Worm (Caenorhabditis elegans): ENCODE data around the gene F21G4.3.

ce11 chrX:9866355-9866754 is 28.6 kb upstream of the F21G4.3 start, which contains the start of gene R07B1.6:
- TF ChIP-seq ceh-100 (GFP tag; IDR thresholded peaks at IDR 0.05) (no peak), zim-3 (tag; optimal IDR thresholded peaks at IDR 0.05) (no peak), ama-1 (optimal IDR thresholded peaks at IDR 0.05) (no peak), ama-1 (GFP tag; optimal IDR thresholded peaks at IDR 0.05) (no peak)

All from whole organism, young adult.